Worm (Caenorhabditis elegans): ENCODE data around the gene isp-1.

Gene isp-1

DNA sequence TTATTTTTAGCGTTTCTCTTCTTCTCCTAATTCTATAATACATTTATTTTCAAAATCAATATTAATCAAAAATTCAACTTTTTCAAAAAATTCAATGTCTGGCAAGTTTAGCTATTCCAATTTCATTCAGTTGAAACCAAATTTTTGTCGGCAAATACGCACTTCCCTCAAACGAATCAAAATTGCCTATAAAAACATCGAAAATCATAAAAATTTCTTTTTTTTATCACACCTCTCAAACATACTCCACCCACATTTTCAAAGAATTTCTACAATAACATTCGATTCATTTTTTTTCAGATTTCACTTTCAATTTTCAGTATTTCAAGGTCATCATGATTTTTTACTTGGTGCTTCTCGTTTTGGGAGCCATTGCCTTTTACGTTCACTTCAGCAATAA lies 23.2 kb upstream of the isp-1 start, which contains the start of gene faah-1:
faah-1 (plus strand) TSS at position 301 of the 400 bp plus-strand sequence.
- TF ChIP-seq unc-120 (tag; optimal IDR thresholded peaks at IDR 0.05; ENCODE audit: poor library complexity, severe bottlenecking) (no peak), flh-1 (GFP tag; optimal IDR thresholded peaks at IDR 0.05) (no peak), zip-8 (tag; optimal IDR thresholded peaks at IDR 0.05) (no peak), lin-13 (tag; optimal IDR thresholded peaks at IDR 0.05) (no peak), nhr-12 (tag; optimal IDR thresholded peaks at IDR 0.05) (no peak), cnd-1 (tag; optimal IDR thresholded peaks at IDR 0.05) (no peak), ceh-39 (tag; optimal IDR thresholded peaks at IDR 0.05) (no peak), mls-2 (tag; optimal IDR thresholded peaks at IDR 0.05) (no peak), ces-1 (GFP tag; optimal IDR thresholded peaks at IDR 0.05) (no peak), bed-3 (GFP tag; optimal IDR thresholded peaks at IDR 0.05) (no peak), nhr-237 (tag; optimal IDR thresholded peaks at IDR 0.05) (no peak)

DNA sequence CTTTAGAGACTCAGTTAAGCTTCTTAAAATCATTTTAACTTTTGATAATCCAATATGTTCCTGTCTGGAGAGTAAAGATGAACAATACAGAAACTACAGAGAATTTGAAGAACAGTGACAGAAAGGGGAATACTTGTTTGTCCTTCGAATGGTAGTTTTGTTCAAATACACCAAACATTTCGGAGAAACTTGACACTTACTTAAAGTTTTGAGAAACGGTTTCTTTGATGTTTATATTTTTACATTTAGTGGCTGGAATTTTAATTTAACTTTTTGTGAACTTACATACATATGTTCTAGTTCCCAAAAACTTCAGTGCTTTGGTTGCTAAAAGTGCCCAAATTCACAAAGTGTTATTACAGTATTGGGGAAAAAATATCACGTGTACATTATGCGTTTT lies 21.3 kb upstream of the isp-1 start, which contains the start of gene B0218.5:
B0218.5 (minus strand) TSS at position 101 of the 400 bp plus-strand sequence.
- TF ChIP-seq ceh-39 (tag; optimal IDR thresholded peaks at IDR 0.05) = no peak
- TF ChIP-seq mab-5 (tag; optimal IDR thresholded peaks at IDR 0.05) = no peak
- TF ChIP-seq unc-120 (tag; optimal IDR thresholded peaks at IDR 0.05; ENCODE audit: poor library complexity, severe bottlenecking) = no peak
- no peak for TF ChIP-seq ztf-11 (tag; optimal IDR thresholded peaks at IDR 0.05)
- TF ChIP-seq snpc-4 (tag; optimal IDR thresholded peaks at IDR 0.05) = no peak
- no peak for TF ChIP-seq drap-1 (GFP tag; optimal IDR thresholded peaks at IDR 0.05)
- no peak for TF ChIP-seq blmp-1 (tag; optimal IDR thresholded peaks at IDR 0.05)
- no peak for TF ChIP-seq nhr-28 (tag; optimal IDR thresholded peaks at IDR 0.05)
- no peak for TF ChIP-seq tbx-8 (GFP tag; optimal IDR thresholded peaks at IDR 0.05)
- no peak for TF ChIP-seq lsy-2 (tag; optimal IDR thresholded peaks at IDR 0.05)
- TF ChIP-seq unc-62 (GFP tag; optimal IDR thresholded peaks at IDR 0.05) = no peak
- no peak for TF ChIP-seq sem-2 (GFP tag; optimal IDR thresholded peaks at IDR 0.05)
- TF ChIP-seq mls-2 (tag; optimal IDR thresholded peaks at IDR 0.05) = no peak
- TF ChIP-seq lin-32 (GFP tag; optimal IDR thresholded peaks at IDR 0.05) = no peak

- no peak for TF ChIP-seq nhr-12 (tag; optimal IDR thresholded peaks at IDR 0.05)
- no peak for TF ChIP-seq ham-2 (GFP tag; optimal IDR thresholded peaks at IDR 0.05)
- TF ChIP-seq blmp-1 (tag; optimal IDR thresholded peaks at IDR 0.05) = no peak
- no peak for TF ChIP-seq cnd-1 (tag; optimal IDR thresholded peaks at IDR 0.05)
- no peak for TF ChIP-seq sem-2 (GFP tag; optimal IDR thresholded peaks at IDR 0.05)
- TF ChIP-seq unc-39 (tag; optimal IDR thresholded peaks at IDR 0.05) = no peak
- no peak for TF ChIP-seq hlh-1 (tag; optimal IDR thresholded peaks at IDR 0.05)
- TF ChIP-seq drap-1 (GFP tag; optimal IDR thresholded peaks at IDR 0.05) = no peak
- no peak for TF ChIP-seq ceh-43 (GFP tag; optimal IDR thresholded peaks at IDR 0.05)
- TF ChIP-seq ces-1 (GFP tag; optimal IDR thresholded peaks at IDR 0.05) = no peak
- no peak for TF ChIP-seq elt-1 (tag; optimal IDR thresholded peaks at IDR 0.05; ENCODE audit: borderline replicate concordance, insufficient read depth)
- TF ChIP-seq mab-5 (tag; optimal IDR thresholded peaks at IDR 0.05) = no peak
- TF ChIP-seq pha-4 (tag; optimal IDR thresholded peaks at IDR 0.05) = no peak
- no peak for TF ChIP-seq mep-1 (tag; optimal IDR thresholded peaks at IDR 0.05)
- TF ChIP-seq snpc-4 (tag; optimal IDR thresholded peaks at IDR 0.05) = no peak
- no peak for TF ChIP-seq ceh-83 (GFP tag; optimal IDR thresholded peaks at IDR 0.05)
- TF ChIP-seq tbx-8 (GFP tag; optimal IDR thresholded peaks at IDR 0.05) = no peak
- no peak for TF ChIP-seq nhr-28 (tag; optimal IDR thresholded peaks at IDR 0.05)
Measured at ce11 chrIV:8154966-8155365, 19.1 kb upstream of the isp-1 start.

- TF ChIP-seq blmp-1 (tag; optimal IDR thresholded peaks at IDR 0.05) (no peak), lin-13 (tag; optimal IDR thresholded peaks at IDR 0.05) (no peak), nhr-12 (tag; optimal IDR thresholded peaks at IDR 0.05) (no peak), pha-4 (tag; optimal IDR thresholded peaks at IDR 0.05) (no peak), nhr-2 (tag; optimal IDR thresholded peaks at IDR 0.05) (no peak), hlh-1 (tag; optimal IDR thresholded peaks at IDR 0.05) (no peak), drap-1 (GFP tag; optimal IDR thresholded peaks at IDR 0.05) (no peak), lin-32 (GFP tag; optimal IDR thresholded peaks at IDR 0.05) (no peak), ceh-39 (tag; optimal IDR thresholded peaks at IDR 0.05) (no peak), sem-2 (GFP tag; optimal IDR thresholded peaks at IDR 0.05) (no peak), ceh-43 (GFP tag; optimal IDR thresholded peaks at IDR 0.05) (no peak), elt-3 (tag; optimal IDR thresholded peaks at IDR 0.05) (no peak), nhr-76 (tag; optimal IDR thresholded peaks at IDR 0.05) (no peak), unc-39 (tag; optimal IDR thresholded peaks at IDR 0.05) (no peak), mls-2 (tag; optimal IDR thresholded peaks at IDR 0.05) (no peak), unc-120 (tag; optimal IDR thresholded peaks at IDR 0.05; ENCODE audit: poor library complexity, severe bottlenecking) (no peak)
Measured at ce11 chrIV:8153163-8153562, 17.3 kb upstream of the isp-1 start.

Measured in whole organism, mixed stage, embryonic.